Worm (Caenorhabditis elegans) whole organism, late embryonic: Measurements from ENCODE around the gene lec-12.

Source experiments
- C08G9.2 ChIP-seq: sonication (generic microtip); optimal IDR thresholded peaks from 2 replicates; lab custom pipeline; 2016; ENCODE audit warnings: mild to moderate bottlenecking, missing genetic modification characterization, moderate library complexity, missing compliant biosample characterization
- C38D4.7 ChIP-seq: fragments of 200-800 bp; sonication (Bioruptor generic); optimal IDR thresholded peaks from 2 replicates; lab custom pipeline; 2018; ENCODE audit warnings: mild to moderate bottlenecking, missing genetic modification characterization, moderate library complexity, missing compliant biosample characterization
- Y22D7AL.16 ChIP-seq: sonication (generic microtip); optimal IDR thresholded peaks from 2 replicates; lab custom pipeline; 2016; ENCODE audit warnings: missing genetic modification characterization, missing compliant biosample characterization
- ama-1 ChIP-seq: fragments of 150-350 bp; optimal IDR thresholded peaks from 2 replicates; lab custom pipeline; 2014
- ceh-30 ChIP-seq: fragments of 150-350 bp; optimal IDR thresholded peaks from 2 replicates; lab custom pipeline; 2014; ENCODE audit warnings: missing biosample characterization, missing genetic modification characterization
- ceh-31 ChIP-seq: sonication (generic microtip); optimal IDR thresholded peaks from 2 replicates; lab custom pipeline; 2016; ENCODE audit warnings: missing genetic modification characterization, missing compliant biosample characterization
- ceh-34 ChIP-seq: sonication (generic microtip); optimal IDR thresholded peaks from 2 replicates; lab custom pipeline; 2016; ENCODE audit warnings: mild to moderate bottlenecking, missing genetic modification characterization, missing compliant biosample characterization
- ceh-48 ChIP-seq: sonication (generic microtip); optimal IDR thresholded peaks from 2 replicates; lab custom pipeline; 2016; ENCODE audit warnings: missing genetic modification characterization, inconsistent platforms, missing compliant biosample characterization
- che-1 ChIP-seq: sonication (generic microtip); optimal IDR thresholded peaks from 2 replicates; lab custom pipeline; 2016; ENCODE audit warnings: mild to moderate bottlenecking, missing genetic modification characterization, missing compliant biosample characterization
- dmd-4 ChIP-seq: sonication (generic microtip); optimal IDR thresholded peaks from 2 replicates; lab custom pipeline; 2016; ENCODE audit warnings: borderline replicate concordance, missing genetic modification characterization, missing compliant biosample characterization
- elt-4 ChIP-seq: sonication (generic microtip); optimal IDR thresholded peaks from 2 replicates; lab custom pipeline; 2016; ENCODE audit warnings: missing genetic modification characterization, missing compliant biosample characterization
- ets-4 ChIP-seq: sonication (generic microtip); optimal IDR thresholded peaks from 2 replicates; lab custom pipeline; 2016; ENCODE audit warnings: missing genetic modification characterization, missing compliant biosample characterization
- fkh-10 ChIP-seq: fragments of 150-350 bp; optimal IDR thresholded peaks from 2 replicates; lab custom pipeline; 2014; ENCODE audit warnings: missing biosample characterization, missing genetic modification reagents, missing genetic modification characterization
- fkh-6 ChIP-seq: sonication (generic microtip); optimal IDR thresholded peaks from 2 replicates; lab custom pipeline; 2016; ENCODE audit warnings: missing genetic modification characterization, missing compliant biosample characterization
- gmeb-2 ChIP-seq: sonication (generic microtip); optimal IDR thresholded peaks from 2 replicates; lab custom pipeline; 2016; ENCODE audit warnings: missing genetic modification characterization, inconsistent platforms, missing compliant biosample characterization
- hlh-13 ChIP-seq: fragments of 200-800 bp; sonication (Bioruptor generic); optimal IDR thresholded peaks from 2 replicates; lab custom pipeline; 2018; ENCODE audit warnings: mild to moderate bottlenecking, missing genetic modification characterization, missing compliant biosample characterization
- hlh-6 ChIP-seq: sonication (generic microtip); optimal IDR thresholded peaks from 2 replicates; lab custom pipeline; 2016; ENCODE audit warnings: missing genotype, missing genetic modification characterization, missing compliant biosample characterization
- lim-6 ChIP-seq: sonication (generic microtip); optimal IDR thresholded peaks from 2 replicates; lab custom pipeline; 2016; ENCODE audit warnings: missing genetic modification characterization, missing compliant biosample characterization
- madf-2 ChIP-seq: sonication (generic microtip); optimal IDR thresholded peaks from 2 replicates; lab custom pipeline; 2017; ENCODE audit warnings: missing genetic modification characterization, missing compliant biosample characterization
- mec-3 ChIP-seq: sonication (generic microtip); optimal IDR thresholded peaks from 2 replicates; lab custom pipeline; 2016; ENCODE audit warnings: borderline replicate concordance, missing genetic modification characterization, missing compliant biosample characterization
- nfya-1 ChIP-seq: sonication (generic microtip); optimal IDR thresholded peaks from 2 replicates; lab custom pipeline; 2017; ENCODE audit warnings: missing genetic modification characterization, mild to moderate bottlenecking, missing compliant biosample characterization, antibody characterized with exemption, moderate library complexity
- nhr-11 ChIP-seq: fragments of 150-350 bp; optimal IDR thresholded peaks from 2 replicates; lab custom pipeline; 2014; ENCODE audit warnings: missing biosample characterization, missing genetic modification characterization
- npax-4 ChIP-seq: sonication (generic microtip); optimal IDR thresholded peaks from 2 replicates; lab custom pipeline; 2016; ENCODE audit warnings: missing genetic modification characterization, missing compliant biosample characterization
- pros-1 ChIP-seq: fragments of 150-350 bp; optimal IDR thresholded peaks from 2 replicates; lab custom pipeline; 2014; ENCODE audit warnings: missing biosample characterization, missing genetic modification reagents, missing genetic modification characterization
- rnt-1 ChIP-seq: sonication (generic microtip); optimal IDR thresholded peaks from 2 replicates; lab custom pipeline; 2016; ENCODE audit warnings: missing genetic modification characterization, missing compliant biosample characterization
- sox-2 ChIP-seq: fragments of 200-800 bp; sonication (Bioruptor generic); IDR thresholded peaks from 2 replicates; pipeline ENCODE4 v1.3.6; 2022; ENCODE audit warnings: missing genetic modification reagents, missing genetic modification characterization, missing compliant biosample characterization
- tbx-7 ChIP-seq: sonication (generic microtip); optimal IDR thresholded peaks from 2 replicates; lab custom pipeline; 2016; ENCODE audit warnings: missing genotype, missing genetic modification characterization, missing compliant biosample characterization
- unc-3 ChIP-seq, 2 experiments: fragments of 200-800 bp in 1 of 2; sonication (Bioruptor generic) in 1 of 2; sonication (generic microtip) in 1 of 2; conservative IDR thresholded peaks in 1 of 2; optimal IDR thresholded peaks in 1 of 2; 2 replicates each; pipeline versions ENCODE4 v1.3.6 to Lab custom; 2016 to 2022; ENCODE audit warnings: missing compliant biosample characterization in 2 of 2, missing genetic modification characterization in 2 of 2, missing genetic modification reagents in 1 of 2
- unc-42 ChIP-seq: sonication (generic microtip); optimal IDR thresholded peaks from 2 replicates; lab custom pipeline; 2016; ENCODE audit warnings: missing genotype, missing genetic modification characterization, missing compliant biosample characterization
- unc-55 ChIP-seq: sonication (generic microtip); optimal IDR thresholded peaks from 2 replicates; lab custom pipeline; 2017; ENCODE audit warnings: missing biosample characterization, missing genetic modification reagents, missing genetic modification characterization
- unc-86 ChIP-seq: sonication (generic microtip); optimal IDR thresholded peaks from 2 replicates; lab custom pipeline; 2016; ENCODE audit warnings: missing genetic modification characterization, missing compliant biosample characterization
- zip-5 ChIP-seq: sonication (generic microtip); optimal IDR thresholded peaks from 2 replicates; lab custom pipeline; 2016; ENCODE audit warnings: missing genetic modification characterization, missing compliant biosample characterization
- ztf-16 ChIP-seq: sonication (generic microtip); optimal IDR thresholded peaks from 2 replicates; lab custom pipeline; 2017; ENCODE audit warnings: missing genetic modification characterization, missing compliant biosample characterization

Gene lec-12

ce11 chrV:234572-234971 lies 30.4 kb downstream of the lec-12 start, which contains the start of gene kin-33:
Gene kin-33 (minus strand): TSS chrV:234672.
- TF ChIP-seq tbx-7 (tag; lab: Kevin White, UChicago), result no peak
- TF ChIP-seq elt-4 (tag; lab: Kevin White, UChicago), result no peak
- no peak for TF ChIP-seq Y22D7AL.16 (tag; lab: Kevin White, UChicago)
- TF ChIP-seq pros-1 (tag; lab: Kevin White, UChicago), result no peak

- no peak for TF ChIP-seq ceh-31 (tag; lab: Kevin White, UChicago)
- TF ChIP-seq unc-3 (GFP tag; conservative IDR thresholded peaks at IDR 0.05; lab: Robert Waterston, UW), result no peak
- no peak for TF ChIP-seq unc-3 (tag; optimal IDR thresholded peaks at IDR 0.05; lab: Kevin White, UChicago)
- no peak for TF ChIP-seq fkh-10 (GFP tag; lab: Kevin White, UChicago)
- no peak for TF ChIP-seq ama-1
- no peak for TF ChIP-seq mec-3 (tag; lab: Kevin White, UChicago)
- TF ChIP-seq madf-2 (tag; lab: Kevin White, UChicago), result no peak
- TF ChIP-seq pros-1 (tag; lab: Kevin White, UChicago), result no peak
- TF ChIP-seq zip-5 (tag; lab: Kevin White, UChicago), result no peak
- TF ChIP-seq unc-55 (GFP tag; lab: Kevin White, UChicago), result no peak
- TF ChIP-seq che-1, result no peak
- no peak for TF ChIP-seq sox-2 (GFP tag; lab: Robert Waterston, UW)
- no peak for TF ChIP-seq nhr-11 (tag; lab: Kevin White, UChicago)
- TF ChIP-seq dmd-4, result no peak
- no peak for TF ChIP-seq rnt-1 (tag; lab: Kevin White, UChicago)
- TF ChIP-seq gmeb-2 (tag; lab: Kevin White, UChicago), result no peak
- TF ChIP-seq C08G9.2, result no peak
These were observed 32.8 kb downstream of the lec-12 start for ce11 chrV:237012-237411.

- TF ChIP-seq nfya-1 (tag; lab: Kevin White, UChicago) (no peak), ceh-30 (no peak), unc-42 (tag; lab: Kevin White, UChicago) (no peak), C38D4.7 (no peak), hlh-6 (tag; lab: Kevin White, UChicago) (no peak), lim-6 (tag; lab: Kevin White, UChicago) (no peak)
These were observed 33.9 kb downstream of the lec-12 start, which contains the start of gene R02C2.1 for ce11 chrV:238094-238493. Gene R02C2.1 (minus strand): TSS chrV:238194.

DNA sequence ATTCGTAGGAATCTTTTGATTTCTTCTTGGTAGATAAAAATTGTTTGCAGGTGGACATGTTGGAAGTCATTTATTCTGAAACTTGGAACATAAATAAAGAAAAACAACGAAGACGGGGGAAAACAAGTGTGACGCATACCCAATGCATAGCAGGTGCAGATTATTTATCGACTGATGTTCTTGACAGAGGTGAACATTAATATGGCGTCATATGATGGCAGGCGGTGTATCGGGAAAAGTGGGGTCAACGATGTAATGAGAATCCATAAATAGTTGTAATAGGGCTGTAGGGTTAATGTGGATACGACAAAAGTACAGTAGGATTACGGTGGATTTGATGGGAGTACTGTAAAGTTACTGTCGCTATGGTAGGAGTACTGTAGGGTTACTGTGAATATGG lies 36.1 kb downstream of the lec-12 start, which contains the start of gene txt-2:
txt-2 (minus strand) TSS at position 214 of the 400 bp plus-strand sequence.
- TF ChIP-seq fkh-6 (tag; lab: Kevin White, UChicago) (no peak), hlh-6 (tag; lab: Kevin White, UChicago) (peak; percentile 1)

DNA sequence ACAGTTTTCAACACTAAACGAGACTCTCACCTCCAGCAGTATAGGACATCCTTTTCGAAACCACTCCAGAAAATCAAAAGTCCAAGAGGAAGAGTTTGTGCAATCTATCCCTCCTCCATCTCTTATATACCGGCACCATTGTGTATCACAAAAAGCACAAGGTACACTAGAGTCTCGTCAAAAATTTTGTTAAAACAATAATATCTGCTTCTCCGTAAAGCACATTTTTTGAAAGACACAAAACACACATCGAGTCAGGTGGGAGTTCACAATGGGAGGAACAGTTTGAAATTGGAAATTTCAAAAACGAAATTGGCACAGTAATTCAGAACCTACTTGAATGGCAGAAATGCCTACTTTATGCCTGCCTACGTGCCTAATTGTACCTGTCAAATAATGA lies 38.3 kb downstream of the lec-12 start, which contains the start of gene R02C2.7:
R02C2.7 (minus strand) TSS at position 101 of the 400 bp plus-strand sequence.
- TF ChIP-seq Y22D7AL.16 (tag; lab: Kevin White, UChicago) (no peak), sox-2 (GFP tag; lab: Robert Waterston, UW) (no peak), unc-42 (tag; lab: Kevin White, UChicago) (no peak), ztf-16 (tag; lab: Kevin White, UChicago) (no peak), ceh-34 (tag; lab: Kevin White, UChicago) (no peak), lim-6 (tag; lab: Kevin White, UChicago) (no peak), hlh-13 (GFP tag; lab: Kevin White, UChicago) (no peak), npax-4 (tag; lab: Kevin White, UChicago) (no peak), unc-86 (tag; lab: Kevin White, UChicago) (no peak), ets-4 (tag; lab: Kevin White, UChicago) (no peak), tbx-7 (tag; lab: Kevin White, UChicago) (no peak), nfya-1 (tag; lab: Kevin White, UChicago) (no peak), ceh-48 (no peak), unc-55 (GFP tag; lab: Kevin White, UChicago) (no peak)
